Worm (Caenorhabditis elegans): Measurements from ENCODE around the gene F40G12.9.

ce11 chrV:14273019-14273418 lies 9.4 kb upstream of the F40G12.9 start, which contains the start of gene F40G12.6:
- TF ChIP-seq efl-1 (optimal IDR thresholded peaks at IDR 0.05) = no peak
- TF ChIP-seq efl-1 (GFP tag; optimal IDR thresholded peaks at IDR 0.05 in 1 of 2) = no peak
- no peak for TF ChIP-seq nhr-12 (tag; optimal IDR thresholded peaks at IDR 0.05)
- TF ChIP-seq pax-3 (tag; optimal IDR thresholded peaks at IDR 0.05) = no peak
- no peak for TF ChIP-seq swsn-7 (tag; optimal IDR thresholded peaks at IDR 0.05)
- no peak for TF ChIP-seq lir-3 (tag; optimal IDR thresholded peaks at IDR 0.05; ENCODE audit: poor library complexity)
- TF ChIP-seq unc-62 (GFP tag; optimal IDR thresholded peaks at IDR 0.05) = no peak
- TF ChIP-seq nhr-237 (tag; optimal IDR thresholded peaks at IDR 0.05) = no peak
- TF ChIP-seq jun-1 (tag; optimal IDR thresholded peaks at IDR 0.05) = no peak
- no peak for TF ChIP-seq unc-130 (tag; optimal IDR thresholded peaks at IDR 0.05)
- no peak for TF ChIP-seq nhr-11 (tag; optimal IDR thresholded peaks at IDR 0.05)

All from whole organism, L1 larva.